Fruit fly (Drosophila melanogaster) whole organism, prepupa: ENCODE data around the gene Sap30.

Experiments used
- CG10669 ChIP-seq: fragments of 200-800 bp; sonication (Bioruptor generic); optimal IDR thresholded peaks from 3 replicates; lab custom pipeline; 2018; ENCODE audit warnings: missing biosample characterization, mild to moderate bottlenecking, missing genetic modification characterization, moderate library complexity
- CG15336 ChIP-seq: fragments of 200-800 bp; sonication (Bioruptor generic); IDR thresholded peaks from 2 replicates; pipeline ENCODE4 v1.3.6; 2022; ENCODE audit warnings: missing biosample characterization, missing genetic modification characterization
- CG16779 ChIP-seq: fragments of 200-800 bp; sonication (Bioruptor generic); optimal IDR thresholded peaks from 3 replicates; lab custom pipeline; 2017; ENCODE audit warnings: missing biosample characterization, mild to moderate bottlenecking, missing genetic modification characterization
- Ets21C ChIP-seq: fragments of 200-800 bp; sonication (Bioruptor generic); optimal IDR thresholded peaks from 3 replicates; lab custom pipeline; 2016; ENCODE audit warnings: missing biosample characterization, missing genetic modification characterization
- Gug ChIP-seq: fragments of 200-800 bp; sonication (Bioruptor generic); IDR thresholded peaks from 2 replicates; pipeline ENCODE4 v1.3.6; 2022; ENCODE audit warnings: missing biosample characterization, missing genetic modification characterization
- Hr39 ChIP-seq: fragments of 200-800 bp; sonication (Bioruptor generic); optimal IDR thresholded peaks from 2 replicates; lab custom pipeline; 2016; ENCODE audit warnings: missing biosample characterization, missing genetic modification characterization
- Lpt ChIP-seq: fragments of 200-800 bp; sonication (Bioruptor generic); optimal IDR thresholded peaks from 3 replicates; lab custom pipeline; 2016; ENCODE audit warnings: missing biosample characterization, missing genetic modification characterization
- Sox15 ChIP-seq: fragments of 200-800 bp; sonication (Bioruptor generic); optimal IDR thresholded peaks from 3 replicates; lab custom pipeline; 2016; ENCODE audit warnings: missing biosample characterization, missing genetic modification characterization
- cyc ChIP-seq: fragments of 200-800 bp; sonication (Bioruptor generic); optimal IDR thresholded peaks from 3 replicates; lab custom pipeline; 2016; ENCODE audit warnings: missing biosample characterization, missing genetic modification characterization
- fkh ChIP-seq: fragments of 200-800 bp; sonication (Bioruptor generic); optimal IDR thresholded peaks from 3 replicates; lab custom pipeline; 2017; ENCODE audit warnings: missing biosample characterization, mild to moderate bottlenecking, missing genetic modification characterization, moderate library complexity
- ss ChIP-seq, 2 experiments: fragments of 200-800 bp; sonication (Bioruptor generic); optimal IDR thresholded peaks; 2 replicates in 1 of 2; 3 replicates in 1 of 2; lab custom pipeline; 2017 to 2018; ENCODE audit warnings: mild to moderate bottlenecking in 2 of 2, missing biosample characterization in 2 of 2, missing genetic modification characterization in 2 of 2, moderate library complexity in 1 of 2
- vri ChIP-seq: fragments of 200-800 bp; sonication (Bioruptor generic); optimal IDR thresholded peaks from 3 replicates; lab custom pipeline; 2016; ENCODE audit warnings: missing biosample characterization, mild to moderate bottlenecking, missing genetic modification characterization

- TF ChIP-seq cyc (GFP tag; lab: Kevin White, UChicago) (no peak), vri (no peak), Gug (GFP tag; lab: Robert Waterston, UW) (no peak), fkh (GFP tag; lab: Kevin White, UChicago) (peak; percentile 31), ss (GFP tag; optimal IDR thresholded peaks at IDR 0.05; lab: Kevin White, UChicago) (no peak), Sox15 (GFP tag; lab: Kevin White, UChicago) (no peak), Ets21C (no peak), CG10669 (GFP tag; lab: Kevin White, UChicago) (no peak), Hr39 (GFP tag; lab: Kevin White, UChicago) (no peak), Lpt (GFP tag; lab: Kevin White, UChicago) (no peak), CG15336 (GFP tag; lab: Robert Waterston, UW) (no peak), CG16779 (tag; lab: Kevin White, UChicago) (no peak)
Observed at dm6 chrX:16837588-16838178, 50.6 kb downstream of the Sap30 start.
